Worm (Caenorhabditis elegans) whole organism, young adult: Measurements from ENCODE around the gene Y53G8AR.1.

Experiments
- B0019.2 ChIP-seq: fragments of 200-800 bp; sonication (Bioruptor generic); conservative IDR thresholded peaks from 2 replicates; pipeline ENCODE4 v1.3.6; 2022; ENCODE audit warnings: missing genetic modification reagents, missing genetic modification characterization, missing compliant biosample characterization
- B0035.1 ChIP-seq: sonication (generic microtip); optimal IDR thresholded peaks from 2 replicates; lab custom pipeline; 2016; ENCODE audit warnings: missing genetic modification characterization, mild to moderate bottlenecking, missing compliant biosample characterization, missing genotype, missing genetic modification reagents
- F37B4.10 ChIP-seq: fragments of 200-800 bp; sonication (Bioruptor generic); IDR thresholded peaks from 2 replicates; pipeline ENCODE4 v1.3.6; 2022; ENCODE audit warnings: missing genetic modification characterization, missing compliant biosample characterization
- F39B2.1 ChIP-seq: fragments of 200-800 bp; sonication (Bioruptor generic); IDR thresholded peaks from 2 replicates; pipeline ENCODE4 v1.3.6; 2022; ENCODE audit warnings: missing genetic modification reagents, missing genetic modification characterization, missing compliant biosample characterization
- K11D2.4 ChIP-seq: fragments of 200-800 bp; sonication (Bioruptor generic); IDR thresholded peaks from 2 replicates; pipeline ENCODE4 v1.3.6; 2022; ENCODE audit warnings: missing genetic modification reagents, missing genetic modification characterization, missing compliant biosample characterization
- K12H6.12 ChIP-seq: fragments of 200-800 bp; sonication (Bioruptor generic); optimal IDR thresholded peaks from 2 replicates; lab custom pipeline; 2018; ENCODE audit warnings: mild to moderate bottlenecking, missing genetic modification characterization, missing compliant biosample characterization
- Y79H2A.3 ChIP-seq: fragments of 200-800 bp; sonication (Bioruptor generic); conservative IDR thresholded peaks from 2 replicates; pipeline ENCODE4 v1.3.6; 2022; ENCODE audit warnings: missing genetic modification reagents, missing genetic modification characterization, missing compliant biosample characterization
- Y95B8A.8 ChIP-seq: fragments of 200-800 bp; sonication (Bioruptor generic); IDR thresholded peaks from 2 replicates; pipeline ENCODE4 v1.3.6; 2022; ENCODE audit warnings: missing genetic modification reagents, missing genetic modification characterization, missing compliant biosample characterization
- akir-1 ChIP-seq: fragments of 200-800 bp; sonication (Bioruptor generic); optimal IDR thresholded peaks from 2 replicates; lab custom pipeline; 2018; ENCODE audit warnings: mild to moderate bottlenecking, missing genetic modification characterization, moderate library complexity, missing compliant biosample characterization
- atf-7 ChIP-seq: sonication (generic microtip); optimal IDR thresholded peaks from 2 replicates; lab custom pipeline; 2017; ENCODE audit warnings: mild to moderate bottlenecking, missing genetic modification characterization, missing compliant biosample characterization
- attf-3 ChIP-seq: fragments of 200-800 bp; sonication (Bioruptor generic); conservative IDR thresholded peaks from 2 replicates; pipeline ENCODE4 v1.3.6; 2022; ENCODE audit warnings: missing genetic modification reagents, missing genetic modification characterization, missing compliant biosample characterization
- bed-1 ChIP-seq: fragments of 200-800 bp; sonication (Bioruptor generic); IDR thresholded peaks from 2 replicates; pipeline ENCODE4 v1.3.6; 2022; ENCODE audit warnings: missing genetic modification reagents, missing genetic modification characterization, missing compliant biosample characterization
- cebp-1 ChIP-seq, 2 experiments: fragments of 200-800 bp in 1 of 2; sonication (Bioruptor generic) in 1 of 2; sonication (generic microtip) in 1 of 2; IDR thresholded peaks in 1 of 2; optimal IDR thresholded peaks in 1 of 2; 2 replicates each; pipeline versions ENCODE4 v1.3.6 to Lab custom; 2017 to 2022; ENCODE audit warnings: missing compliant biosample characterization in 2 of 2, missing genetic modification characterization in 2 of 2, mild to moderate bottlenecking in 1 of 2, missing genetic modification reagents in 1 of 2, moderate library complexity in 1 of 2
- dpl-1 ChIP-seq: fragments of 150-350 bp; optimal IDR thresholded peaks from 2 replicates; lab custom pipeline; 2014; ENCODE audit warnings: missing biosample characterization, missing genetic modification reagents, missing genetic modification characterization
- egl-44 ChIP-seq: fragments of 200-800 bp; sonication (Bioruptor generic); IDR thresholded peaks from 2 replicates; pipeline ENCODE4 v1.3.6; 2022; ENCODE audit warnings: missing genetic modification reagents, missing genetic modification characterization, missing compliant biosample characterization
- ekl-4 ChIP-seq: fragments of 200-800 bp; sonication (Bioruptor generic); IDR thresholded peaks from 2 replicates; pipeline ENCODE4 v1.3.6; 2022; ENCODE audit warnings: missing genetic modification reagents, missing genetic modification characterization, missing compliant biosample characterization
- hmg-20 ChIP-seq: fragments of 200-800 bp; sonication (Bioruptor generic); IDR thresholded peaks from 2 replicates; pipeline ENCODE4 v1.3.6; 2022; ENCODE audit warnings: missing genetic modification reagents, missing genetic modification characterization, missing compliant biosample characterization
- lin-26 ChIP-seq: fragments of 200-800 bp; sonication (Bioruptor generic); IDR thresholded peaks from 2 replicates; pipeline ENCODE4 v1.3.6; 2022; ENCODE audit warnings: missing genetic modification reagents, missing genetic modification characterization, missing compliant biosample characterization
- lsl-1 ChIP-seq: fragments of 200-800 bp; sonication (Bioruptor generic); optimal IDR thresholded peaks from 2 replicates; lab custom pipeline; 2018; ENCODE audit warnings: mild to moderate bottlenecking, missing genetic modification characterization, moderate library complexity, missing compliant biosample characterization
- madf-3 ChIP-seq: fragments of 200-800 bp; sonication (Bioruptor generic); IDR thresholded peaks from 2 replicates; pipeline ENCODE4 v1.3.6; 2022; ENCODE audit warnings: missing genetic modification reagents, missing genetic modification characterization, missing compliant biosample characterization
- nfyb-1 ChIP-seq: fragments of 200-800 bp; sonication (Bioruptor generic); IDR thresholded peaks from 2 replicates; pipeline ENCODE4 v1.3.6; 2022; ENCODE audit warnings: missing genetic modification reagents, missing genetic modification characterization, missing compliant biosample characterization
- nhr-27 ChIP-seq: fragments of 200-800 bp; sonication (Bioruptor generic); optimal IDR thresholded peaks from 2 replicates; lab custom pipeline; 2018; ENCODE audit warnings: mild to moderate bottlenecking, missing genetic modification characterization, moderate library complexity, missing compliant biosample characterization
- nhr-80 ChIP-seq: sonication (generic microtip); optimal IDR thresholded peaks from 2 replicates; lab custom pipeline; 2016; ENCODE audit warnings: missing genetic modification characterization, missing compliant biosample characterization
- nhr-90 ChIP-seq: sonication (generic microtip); optimal IDR thresholded peaks from 2 replicates; lab custom pipeline; 2016; ENCODE audit warnings: missing genotype, mild to moderate bottlenecking, missing genetic modification characterization, missing compliant biosample characterization
- snpc-1.3 ChIP-seq: sonication (generic microtip); optimal IDR thresholded peaks from 2 replicates; lab custom pipeline; 2017; ENCODE audit warnings: missing genetic modification characterization, mild to moderate bottlenecking, missing compliant biosample characterization, antibody characterized with exemption, moderate library complexity, missing genotype, missing genetic modification reagents; ENCODE audit not compliant: insufficient read depth
- snpc-4 ChIP-seq, 5 experiments: fragments of 150-350 bp in 1 of 5; sonication (generic microtip) in 4 of 5; optimal IDR thresholded peaks; 2 replicates each; lab custom pipeline; 2014 to 2018; ENCODE audit warnings: missing genetic modification characterization in 5 of 5, missing biosample characterization in 3 of 5, antibody characterized with exemption in 2 of 5, mild to moderate bottlenecking in 2 of 5, missing compliant biosample characterization in 2 of 5, missing genotype in 2 of 5, moderate library complexity in 2 of 5, missing genetic modification reagents in 1 of 5
- unc-62 ChIP-seq: fragments of 150-350 bp; optimal IDR thresholded peaks from 2 replicates; lab custom pipeline; 2014; ENCODE audit warnings: missing biosample characterization, missing genetic modification reagents, missing genetic modification characterization
- ztf-26 ChIP-seq: sonication (generic microtip); optimal IDR thresholded peaks from 2 replicates; lab custom pipeline; 2017; ENCODE audit warnings: missing genetic modification characterization, missing compliant biosample characterization
- ztf-3 ChIP-seq: fragments of 200-800 bp; sonication (Bioruptor generic); optimal IDR thresholded peaks from 2 replicates; lab custom pipeline; 2018; ENCODE audit warnings: mild to moderate bottlenecking, missing genetic modification characterization, missing compliant biosample characterization

Y53G8AR.1 gene

ce11 chrIII:3370054-3370453 lies 37.2 kb downstream of the Y53G8AR.1 start, which contains the start of gene prk-2:
Gene prk-2 (minus strand): TSS chrIII:3370209.
- TF ChIP-seq K12H6.12 (tag; lab: Kevin White, UChicago) = no peak
- no peak for TF ChIP-seq ekl-4 (GFP tag; lab: Robert Waterston, UW)
- peak; percentile 90 for TF ChIP-seq nhr-80 (tag; lab: Kevin White, UChicago)
- no peak for TF ChIP-seq egl-44 (GFP tag; lab: Robert Waterston, UW)
- peak; percentile 13 for TF ChIP-seq atf-7 (tag; lab: Kevin White, UChicago)
- TF ChIP-seq, all 124 proteins: peak for 2

ce11 chrIII:3370770-3371169 lies 37.9 kb downstream of the Y53G8AR.1 start:
- TF ChIP-seq attf-3 (GFP tag; lab: Robert Waterston, UW) (no peak), akir-1 (GFP tag; lab: Kevin White, UChicago) (no peak), egl-44 (GFP tag; lab: Robert Waterston, UW) (no peak), cebp-1 (GFP tag; IDR thresholded peaks at IDR 0.05; lab: Robert Waterston, UW) (no peak; the same call in 1 of the 2 replicates), cebp-1 (tag; optimal IDR thresholded peaks at IDR 0.05; lab: Kevin White, UChicago) (peak; percentile 58)

- TF ChIP-seq bed-1 (GFP tag; lab: Robert Waterston, UW) (no peak), F39B2.1 (no peak), B0035.1 (no peak), F37B4.10 (GFP tag; lab: Robert Waterston, UW) (no peak), lsl-1 (no peak), unc-62 (GFP tag; lab: Kevin White, UChicago) (peak; percentile 55), cebp-1 (GFP tag; IDR thresholded peaks at IDR 0.05; lab: Robert Waterston, UW) (no peak), cebp-1 (tag; optimal IDR thresholded peaks at IDR 0.05; lab: Kevin White, UChicago) (peak; percentile 20), ekl-4 (GFP tag; lab: Robert Waterston, UW) (no peak), K11D2.4 (no peak), nhr-80 (tag; lab: Kevin White, UChicago) (peak; percentile 23), dpl-1 (GFP tag; lab: Kevin White, UChicago) (no peak)
- TF ChIP-seq, all 124 proteins: peak for 3
Measured at ce11 chrIII:3372278-3372677, 39.4 kb downstream of the Y53G8AR.1 start.

- TF ChIP-seq atf-7 (tag; lab: Kevin White, UChicago) (peak; percentile 70), hmg-20 (no peak)
Measured at ce11 chrIII:3377134-3377533, 44.3 kb downstream of the Y53G8AR.1 start.

ce11 chrIII:3377700-3378099 lies 44.9 kb downstream of the Y53G8AR.1 start:
- no peak for TF ChIP-seq nhr-90 (tag; lab: Kevin White, UChicago)
- TF ChIP-seq ztf-3 (GFP tag; lab: Kevin White, UChicago) = no peak
- TF ChIP-seq K11D2.4 = no peak
- TF ChIP-seq madf-3 (GFP tag; lab: Robert Waterston, UW) = 0 out of 2 replicates have a peak, but pooled peaks have one; percentile 46
- TF ChIP-seq ztf-26 (tag; lab: Kevin White, UChicago) = peak; percentile 54
- TF ChIP-seq nfyb-1 (GFP tag; lab: Robert Waterston, UW) = no peak
- no peak for TF ChIP-seq B0019.2 (GFP tag; lab: Robert Waterston, UW)
- TF ChIP-seq nhr-80 (tag; lab: Kevin White, UChicago) = no peak
- peak; percentile 60; the same call in 1 of the 2 replicates for TF ChIP-seq lin-26 (GFP tag; lab: Robert Waterston, UW)
- peak; percentile 37 for TF ChIP-seq snpc-4 (GFP tag; optimal IDR thresholded peaks at IDR 0.05; lab: Kevin White, UChicago)
- TF ChIP-seq snpc-4 (tag; optimal IDR thresholded peaks at IDR 0.05; lab: Kevin White, UChicago) = peak; percentile 87 to 96 (median 92)
- TF ChIP-seq F37B4.10 (GFP tag; lab: Robert Waterston, UW) = no peak
- TF ChIP-seq Y95B8A.8 (GFP tag; lab: Robert Waterston, UW) = no peak
- TF ChIP-seq Y79H2A.3 = no peak
- TF ChIP-seq snpc-1.3 (tag; lab: Kevin White, UChicago) = no peak
- TF ChIP-seq nhr-27 (tag; lab: Kevin White, UChicago) = no peak
- no peak for TF ChIP-seq dpl-1 (GFP tag; lab: Kevin White, UChicago)
- TF ChIP-seq, all 124 proteins: peak for 4
